Fruit fly (Drosophila melanogaster) whole organism, embryonic: ENCODE results near the gene Muc68D.
A peak's percentile ranks its signal among the peaks of the same experiment; 100 is the strongest.

Experiments used
- Atf-2 ChIP-seq: fragments of 200-800 bp; sonication (Bioruptor generic); optimal IDR thresholded peaks from 2 replicates; lab custom pipeline; 2016; ENCODE audit warnings: missing biosample characterization, missing genetic modification characterization
- C15 ChIP-seq: fragments of 200-800 bp; sonication (Bioruptor generic); IDR thresholded peaks from 3 replicates; pipeline ENCODE4 v1.3.6; 2022; ENCODE audit warnings: missing biosample characterization, missing genetic modification characterization
- CG12236 ChIP-seq: fragments of 200-800 bp; sonication (Bioruptor generic); optimal IDR thresholded peaks from 2 replicates; lab custom pipeline; 2016; ENCODE audit warnings: missing biosample characterization, missing genetic modification characterization
- CG15696 ChIP-seq: fragments of 200-800 bp; sonication (Bioruptor generic); optimal IDR thresholded peaks from 2 replicates; lab custom pipeline; 2019; ENCODE audit warnings: missing biosample characterization, mild to moderate bottlenecking, missing genetic modification characterization, moderate library complexity
- CG16815 ChIP-seq: fragments of 200-800 bp; sonication (Bioruptor generic); optimal IDR thresholded peaks from 3 replicates; lab custom pipeline; 2017; ENCODE audit warnings: missing biosample characterization, mild to moderate bottlenecking, missing genetic modification characterization
- CG17328 ChIP-seq: fragments of 200-800 bp; sonication (Bioruptor generic); IDR thresholded peaks from 2 replicates; pipeline ENCODE4 v1.3.6; 2022; ENCODE audit warnings: missing biosample characterization, missing genetic modification characterization
- CG18764 ChIP-seq: fragments of 200-800 bp; sonication (Bioruptor generic); optimal IDR thresholded peaks from 3 replicates; lab custom pipeline; 2016; ENCODE audit warnings: missing biosample characterization, missing genetic modification characterization
- CG34376 ChIP-seq: fragments of 200-800 bp; sonication (Bioruptor generic); optimal IDR thresholded peaks from 2 replicates; lab custom pipeline; 2018; ENCODE audit warnings: missing biosample characterization, mild to moderate bottlenecking, missing genetic modification characterization
- CG43689 ChIP-seq: fragments of 200-800 bp; sonication (Bioruptor generic); IDR thresholded peaks from 2 replicates; pipeline ENCODE4 v1.3.6; 2022; ENCODE audit warnings: missing biosample characterization, missing genetic modification characterization
- CG5180 ChIP-seq: fragments of 200-800 bp; sonication (Bioruptor generic); optimal IDR thresholded peaks from 3 replicates; lab custom pipeline; 2017; ENCODE audit warnings: missing biosample characterization, missing genetic modification characterization, mild to moderate bottlenecking, moderate library complexity, missing genetic modification reagents
- CG6654 ChIP-seq: fragments of 200-800 bp; sonication (Bioruptor generic); optimal IDR thresholded peaks from 2 replicates; lab custom pipeline; 2017; ENCODE audit warnings: missing biosample characterization, mild to moderate bottlenecking, missing genetic modification characterization
- CG6791 ChIP-seq: fragments of 200-800 bp; sonication (Bioruptor generic); IDR thresholded peaks from 3 replicates; pipeline ENCODE4 v1.3.6; 2022; ENCODE audit warnings: missing biosample characterization, missing genetic modification characterization; ENCODE audit not compliant: partially characterized antibody
- CG6813 ChIP-seq: fragments of 200-800 bp; sonication (Bioruptor generic); optimal IDR thresholded peaks from 2 replicates; lab custom pipeline; 2017; ENCODE audit warnings: missing biosample characterization, missing genetic modification characterization, mild to moderate bottlenecking, moderate library complexity, missing genetic modification reagents
- CG7357 ChIP-seq: fragments of 200-800 bp; sonication (Bioruptor generic); IDR thresholded peaks from 3 replicates; pipeline ENCODE4 v1.3.6; 2022; ENCODE audit warnings: missing biosample characterization, missing genetic modification characterization
- CG7928 ChIP-seq: fragments of 200-800 bp; sonication (Bioruptor generic); optimal IDR thresholded peaks from 2 replicates; lab custom pipeline; 2017; ENCODE audit warnings: missing biosample characterization, mild to moderate bottlenecking, missing genetic modification characterization
- Camta ChIP-seq: fragments of 200-800 bp; sonication (Bioruptor generic); optimal IDR thresholded peaks from 2 replicates; lab custom pipeline; 2016; ENCODE audit warnings: missing biosample characterization, missing genetic modification characterization
- Doc3 ChIP-seq: fragments of 200-800 bp; sonication (Bioruptor generic); IDR thresholded peaks from 3 replicates; pipeline ENCODE4 v1.3.6; 2022; ENCODE audit warnings: missing biosample characterization, missing genetic modification characterization; ENCODE audit not compliant: partially characterized antibody
- Dp ChIP-seq: fragments of 200-800 bp; sonication (Bioruptor generic); optimal IDR thresholded peaks from 2 replicates; lab custom pipeline; 2018; ENCODE audit warnings: missing biosample characterization, mild to moderate bottlenecking, missing genetic modification characterization, moderate library complexity
- ERR ChIP-seq: fragments of 200-800 bp; sonication (Bioruptor generic); optimal IDR thresholded peaks from 2 replicates; lab custom pipeline; 2016; ENCODE audit warnings: missing biosample characterization, missing genetic modification characterization
- Fer3 ChIP-seq: fragments of 200-800 bp; sonication (Bioruptor generic); optimal IDR thresholded peaks from 2 replicates; lab custom pipeline; 2018; ENCODE audit warnings: missing biosample characterization, mild to moderate bottlenecking, missing genetic modification characterization, moderate library complexity
- Lim3 ChIP-seq: fragments of 200-800 bp; sonication (Bioruptor generic); IDR thresholded peaks from 2 replicates; pipeline ENCODE4 v1.3.6; 2022; ENCODE audit warnings: missing biosample characterization, missing genetic modification characterization
- Max ChIP-seq: fragments of 200-800 bp; sonication (Bioruptor generic); optimal IDR thresholded peaks from 2 replicates; lab custom pipeline; 2016; ENCODE audit warnings: missing biosample characterization, mild to moderate bottlenecking, missing genetic modification characterization
- Nf-YC ChIP-seq: fragments of 200-800 bp; optimal IDR thresholded peaks from 3 replicates; lab custom pipeline; 2019; ENCODE audit warnings: missing biosample characterization, mild to moderate bottlenecking, missing genetic modification characterization, moderate library complexity
- Optix ChIP-seq: fragments of 200-800 bp; sonication (Bioruptor generic); IDR thresholded peaks from 3 replicates; pipeline ENCODE4 v1.3.6; 2022; ENCODE audit warnings: missing biosample characterization, missing genetic modification characterization
- PHDP ChIP-seq: fragments of 200-800 bp; sonication (Bioruptor generic); optimal IDR thresholded peaks from 3 replicates; lab custom pipeline; 2018; ENCODE audit warnings: missing biosample characterization, mild to moderate bottlenecking, missing genetic modification characterization, moderate library complexity
- Ravus ChIP-seq: fragments of 200-800 bp; sonication (Bioruptor generic); IDR thresholded peaks from 2 replicates; pipeline ENCODE4 v1.3.6; 2022; ENCODE audit warnings: missing biosample characterization, missing genetic modification characterization
- Usf ChIP-seq: fragments of 200-800 bp; sonication (Bioruptor generic); optimal IDR thresholded peaks from 2 replicates; lab custom pipeline; 2017; ENCODE audit warnings: missing genotype, missing biosample characterization, missing genetic modification characterization
- al ChIP-seq: fragments of 200-800 bp; sonication (Bioruptor generic); IDR thresholded peaks from 2 replicates; pipeline ENCODE4 v1.3.6; 2022; ENCODE audit warnings: missing biosample characterization, missing genetic modification characterization
- chn ChIP-seq: fragments of 200-800 bp; sonication (Bioruptor generic); optimal IDR thresholded peaks from 2 replicates; lab custom pipeline; 2016; ENCODE audit warnings: missing biosample characterization, missing genetic modification characterization
- da ChIP-seq: fragments of 200-800 bp; sonication (Bioruptor generic); optimal IDR thresholded peaks from 2 replicates; lab custom pipeline; 2016; ENCODE audit warnings: missing biosample characterization, missing genetic modification characterization
- emc ChIP-seq: fragments of 200-800 bp; sonication (Bioruptor generic); optimal IDR thresholded peaks from 2 replicates; lab custom pipeline; 2016; ENCODE audit warnings: missing biosample characterization, missing genetic modification characterization
- eve ChIP-seq, 2 experiments: fragments of >200 bp; optimal IDR thresholded peaks; 2 replicates each; lab custom pipeline; 2017; ENCODE audit warnings: missing biosample characterization in 2 of 2, missing genetic modification characterization in 2 of 2
- fd102C ChIP-seq: fragments of 200-800 bp; sonication (Bioruptor generic); optimal IDR thresholded peaks from 2 replicates; lab custom pipeline; 2018; ENCODE audit warnings: missing biosample characterization, mild to moderate bottlenecking, missing genetic modification characterization, moderate library complexity
- gcm2 ChIP-seq: fragments of 200-800 bp; sonication (Bioruptor generic); optimal IDR thresholded peaks from 2 replicates; lab custom pipeline; 2016; ENCODE audit warnings: missing biosample characterization, missing genetic modification characterization
- inv ChIP-seq: fragments of 200-800 bp; sonication (Bioruptor generic); IDR thresholded peaks from 2 replicates; pipeline ENCODE4 v1.3.6; 2022; ENCODE audit warnings: missing biosample characterization, missing genetic modification characterization; ENCODE audit not compliant: partially characterized antibody
- kah ChIP-seq: fragments of 200-800 bp; sonication (Bioruptor generic); optimal IDR thresholded peaks from 2 replicates; lab custom pipeline; 2018; ENCODE audit warnings: missing biosample characterization, mild to moderate bottlenecking, missing genetic modification characterization
- kay ChIP-seq: fragments of 200-800 bp; sonication (Bioruptor generic); optimal IDR thresholded peaks from 2 replicates; lab custom pipeline; 2016; ENCODE audit warnings: missing biosample characterization, missing genetic modification characterization
- ken ChIP-seq: fragments of 200-800 bp; sonication (Bioruptor generic); IDR thresholded peaks from 3 replicates; pipeline ENCODE4 v1.3.6; 2022; ENCODE audit warnings: missing biosample characterization, missing genetic modification characterization
- klu ChIP-seq: fragments of 200-800 bp; sonication (Bioruptor generic); IDR thresholded peaks from 2 replicates; pipeline ENCODE4 v1.3.6; 2022; ENCODE audit warnings: missing biosample characterization, missing genetic modification characterization
- lov ChIP-seq, 2 experiments: fragments of 200-800 bp in 1 of 2; fragments of >200 bp in 1 of 2; sonication (Bioruptor generic) in 1 of 2; IDR thresholded peaks in 1 of 2; optimal IDR thresholded peaks in 1 of 2; 2 replicates in 1 of 2; 3 replicates in 1 of 2; pipeline versions ENCODE4 v1.3.6 to Lab custom; 2017 to 2022; ENCODE audit warnings: missing biosample characterization in 1 of 2, missing genetic modification characterization in 1 of 2
- luna ChIP-seq: fragments of 200-800 bp; sonication (Bioruptor generic); optimal IDR thresholded peaks from 2 replicates; lab custom pipeline; 2016; ENCODE audit warnings: missing biosample characterization, missing genetic modification characterization
- pros ChIP-seq: fragments of 200-800 bp; sonication (Bioruptor generic); optimal IDR thresholded peaks from 3 replicates; lab custom pipeline; 2019; ENCODE audit warnings: missing biosample characterization, mild to moderate bottlenecking, missing genetic modification characterization, moderate library complexity
- ranshi ChIP-seq: fragments of 200-800 bp; sonication (Bioruptor generic); IDR thresholded peaks from 2 replicates; pipeline ENCODE4 v1.3.6; 2022; ENCODE audit warnings: missing biosample characterization, missing genetic modification characterization
- rib ChIP-seq: fragments of 200-800 bp; sonication (Bioruptor generic); IDR thresholded peaks from 2 replicates; pipeline ENCODE4 v1.3.6; 2022; ENCODE audit warnings: missing biosample characterization, missing genetic modification characterization
- salm ChIP-seq: fragments of 200-800 bp; sonication (Bioruptor generic); optimal IDR thresholded peaks from 2 replicates; lab custom pipeline; 2018; ENCODE audit warnings: missing biosample characterization, mild to moderate bottlenecking, missing genetic modification characterization
- schlank ChIP-seq: fragments of 200-800 bp; sonication (Bioruptor generic); optimal IDR thresholded peaks from 2 replicates; lab custom pipeline; 2018; ENCODE audit warnings: missing biosample characterization, mild to moderate bottlenecking, missing genetic modification characterization
- slp2 ChIP-seq: fragments of 200-800 bp; sonication (Bioruptor generic); optimal IDR thresholded peaks from 2 replicates; lab custom pipeline; 2016; ENCODE audit warnings: missing biosample characterization, missing genetic modification characterization
- ttk ChIP-seq: fragments of 200-800 bp; sonication (Bioruptor generic); IDR thresholded peaks from 2 replicates; pipeline ENCODE4 v2.1.2; 2022; ENCODE audit warnings: missing biosample characterization, missing genetic modification characterization
- unpg ChIP-seq: fragments of 200-800 bp; sonication (Bioruptor generic); optimal IDR thresholded peaks from 3 replicates; lab custom pipeline; 2018; ENCODE audit warnings: missing biosample characterization, mild to moderate bottlenecking, missing genetic modification characterization, moderate library complexity
- vvl ChIP-seq: fragments of 200-800 bp; sonication (Bioruptor generic); IDR thresholded peaks from 2 replicates; pipeline ENCODE4 v1.3.6; 2022; ENCODE audit warnings: missing biosample characterization, missing genetic modification characterization
- wek ChIP-seq: fragments of 200-800 bp; sonication (Bioruptor generic); optimal IDR thresholded peaks from 3 replicates; lab custom pipeline; 2018; ENCODE audit warnings: missing biosample characterization, mild to moderate bottlenecking, missing genetic modification characterization, moderate library complexity
- yki ChIP-seq: fragments of >200 bp; optimal IDR thresholded peaks from 3 replicates; lab custom pipeline; 2018

Gene Muc68D

DNA sequence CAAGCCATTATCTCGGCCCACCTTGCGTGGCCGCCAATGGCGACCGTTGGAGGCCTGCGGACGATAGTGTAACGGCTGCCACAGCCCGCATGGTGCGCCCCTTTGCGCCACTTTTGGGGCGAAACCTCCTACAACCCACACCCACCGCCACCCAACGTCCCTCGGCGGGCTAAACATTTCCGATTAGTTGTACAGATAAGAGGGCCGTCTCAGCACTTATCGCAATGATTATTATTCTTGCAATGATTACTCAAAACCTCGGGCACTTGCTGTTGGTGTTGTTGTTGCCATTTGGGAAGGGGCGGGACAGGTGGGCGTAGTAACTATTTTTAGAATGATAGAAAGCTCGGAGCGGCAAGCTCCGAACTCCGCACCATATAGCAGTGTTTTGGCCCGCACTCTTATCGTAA lies 656 bp upstream of the Muc68D start (continued):
- TF ChIP-seq CG6791 (GFP tag; lab: Robert Waterston, UW) (no peak), ken (no peak), ERR (GFP tag; lab: Kevin White, UChicago) (no peak), vvl (GFP tag; lab: Robert Waterston, UW) (no peak), ttk (0 out of 2 replicates have a peak, but pooled peaks have one; percentile 11), CG16815 (no peak), Camta (no peak), Doc3 (GFP tag; lab: Robert Waterston, UW) (no peak), eve (GFP tag; optimal IDR thresholded peaks at IDR 0.05; lab: Kevin White, UChicago) (no peak), Max (GFP tag; lab: Kevin White, UChicago) (no peak), CG7928 (GFP tag; lab: Kevin White, UChicago) (no peak), Optix (GFP tag; lab: Robert Waterston, UW) (no peak), unpg (GFP tag; lab: Kevin White, UChicago) (no peak), CG18764 (GFP tag; lab: Kevin White, UChicago) (no peak), inv (GFP tag; lab: Robert Waterston, UW) (peak; percentile 22; the same call in 1 of the 2 replicates), rib (peak; percentile 33; the same call in 1 of the 2 replicates), CG7357 (GFP tag; lab: Robert Waterston, UW) (no peak), fd102C (GFP tag; lab: Kevin White, UChicago) (no peak), Ravus (GFP tag; lab: Robert Waterston, UW) (no peak), CG43689 (GFP tag; lab: Robert Waterston, UW) (no peak), da (GFP tag; lab: Kevin White, UChicago) (no peak), Lim3 (GFP tag; lab: Robert Waterston, UW) (0 out of 2 replicates have a peak, but pooled peaks have one; percentile 38), schlank (tag; lab: Kevin White, UChicago) (no peak), C15 (no peak), PHDP (tag; lab: Kevin White, UChicago) (no peak), salm (tag; lab: Kevin White, UChicago) (peak; percentile 23), CG6813 (peak; percentile 46), yki (no peak), wek (GFP tag; lab: Kevin White, UChicago) (peak; percentile 10), kah (GFP tag; lab: Kevin White, UChicago) (peak; percentile 9), gcm2 (GFP tag; lab: Kevin White, UChicago) (no peak), CG12236 (GFP tag; lab: Kevin White, UChicago) (no peak), CG6654 (GFP tag; lab: Kevin White, UChicago) (no peak), emc (no peak), klu (GFP tag; lab: Robert Waterston, UW) (no peak), kay (GFP tag; lab: Kevin White, UChicago) (peak; percentile 20), Atf-2 (GFP tag; lab: Kevin White, UChicago) (no peak), Usf (no peak), Fer3 (tag; lab: Kevin White, UChicago) (no peak), al (no peak), CG5180 (GFP tag; lab: Kevin White, UChicago) (no peak), Dp (GFP tag; lab: Kevin White, UChicago) (no peak), lov (optimal IDR thresholded peaks at IDR 0.05; lab: Kevin White, UChicago) (no peak), lov (GFP tag; IDR thresholded peaks at IDR 0.05; lab: Robert Waterston, UW) (no peak), luna (GFP tag; lab: Kevin White, UChicago) (no peak), CG34376 (GFP tag; lab: Kevin White, UChicago) (peak; percentile 83), CG17328 (GFP tag; lab: Robert Waterston, UW) (no peak), slp2 (GFP tag; lab: Kevin White, UChicago) (no peak), CG15696 (tag; lab: Kevin White, UChicago) (no peak), pros (GFP tag; lab: Kevin White, UChicago) (peak; percentile 68), chn (GFP tag; lab: Kevin White, UChicago) (no peak), ranshi (GFP tag; lab: Robert Waterston, UW) (no peak; the same call in 1 of the 2 replicates), Nf-YC (tag; lab: Kevin White, UChicago) (peak; percentile 67)
